Worm (Caenorhabditis elegans) whole organism, young adult: ENCODE results near the gene arle-14.

Experiments
- F57C9.4 ChIP-seq: sonication (generic microtip); optimal IDR thresholded peaks from 2 replicates; lab custom pipeline; 2017; ENCODE audit warnings: mild to moderate bottlenecking, missing genetic modification characterization, missing compliant biosample characterization
- ama-1 ChIP-seq, 3 experiments: fragments of 150-350 bp in 1 of 3; sonication (generic microtip) in 2 of 3; optimal IDR thresholded peaks; 2 replicates each; lab custom pipeline; 2014 to 2018; ENCODE audit warnings: missing biosample characterization in 2 of 3, missing genetic modification characterization in 2 of 3, missing genetic modification reagents in 2 of 3
- nfya-1 ChIP-seq: sonication (generic microtip); optimal IDR thresholded peaks from 2 replicates; lab custom pipeline; 2017; ENCODE audit warnings: antibody characterized with exemption, missing compliant biosample characterization, missing genetic modification characterization, borderline replicate concordance; ENCODE audit not compliant: insufficient read depth
- snpc-4 ChIP-seq, 5 experiments: fragments of 150-350 bp in 1 of 5; sonication (generic microtip) in 4 of 5; optimal IDR thresholded peaks; 2 replicates each; lab custom pipeline; 2014 to 2018; ENCODE audit warnings: missing genetic modification characterization in 5 of 5, missing biosample characterization in 3 of 5, antibody characterized with exemption in 2 of 5, mild to moderate bottlenecking in 2 of 5, missing compliant biosample characterization in 2 of 5, missing genotype in 2 of 5, moderate library complexity in 2 of 5, missing genetic modification reagents in 1 of 5
- zim-3 ChIP-seq: sonication (generic microtip); optimal IDR thresholded peaks from 2 replicates; lab custom pipeline; 2017; ENCODE audit warnings: mild to moderate bottlenecking, missing genetic modification characterization, moderate library complexity, missing compliant biosample characterization
- ztf-18 ChIP-seq: sonication (generic microtip); optimal IDR thresholded peaks from 2 replicates; lab custom pipeline; 2016; ENCODE audit warnings: missing genotype, mild to moderate bottlenecking, missing genetic modification characterization, missing compliant biosample characterization

ce11 chrIII:5706077-5706627, 13.4 kb downstream of the arle-14 start, which contains the start of gene rpl-23:
- TF ChIP-seq ztf-18 (tag; lab: Kevin White, UChicago) = peak; percentile 40
- no peak for TF ChIP-seq ama-1 (optimal IDR thresholded peaks at IDR 0.05; lab: Kevin White, UChicago)
- peak in 1 of 2 experiments; percentile 19 for TF ChIP-seq ama-1 (GFP tag; optimal IDR thresholded peaks at IDR 0.05; lab: Kevin White, UChicago)
- TF ChIP-seq snpc-4 (GFP tag; optimal IDR thresholded peaks at IDR 0.05; lab: Kevin White, UChicago) = peak; percentile 57
- TF ChIP-seq snpc-4 (tag; optimal IDR thresholded peaks at IDR 0.05; lab: Kevin White, UChicago) = peak; percentile 32 to 85 (median 59)
- no peak for TF ChIP-seq nfya-1
- no peak for TF ChIP-seq F57C9.4
- no peak for TF ChIP-seq zim-3 (tag; lab: Kevin White, UChicago)
